Fruit fly (Drosophila melanogaster) whole organism, embryonic: ENCODE measurements around the gene CG8128.

ENCODE experiments used
- Bteb2 ChIP-seq: fragments of 200-800 bp; sonication (Bioruptor generic); optimal IDR thresholded peaks from 2 replicates; lab custom pipeline; 2016; ENCODE audit warnings: missing biosample characterization, missing genetic modification characterization
- CG10462 ChIP-seq: fragments of 200-800 bp; sonication (Bioruptor generic); optimal IDR thresholded peaks from 2 replicates; lab custom pipeline; 2016; ENCODE audit warnings: missing biosample characterization, missing genetic modification characterization
- CG11456 ChIP-seq: fragments of 200-800 bp; sonication (Bioruptor generic); IDR thresholded peaks from 3 replicates; pipeline ENCODE4 v1.3.6; 2022; ENCODE audit warnings: missing biosample characterization, missing genetic modification characterization
- CG12744 ChIP-seq: fragments of 200-800 bp; sonication (Bioruptor generic); optimal IDR thresholded peaks from 2 replicates; lab custom pipeline; 2016; ENCODE audit warnings: missing biosample characterization, missing genetic modification characterization
- CG14667 ChIP-seq: fragments of 200-800 bp; sonication (Bioruptor generic); IDR thresholded peaks from 2 replicates; pipeline ENCODE4 v1.3.6; 2022; ENCODE audit warnings: missing biosample characterization, missing genetic modification characterization
- CG1647 ChIP-seq: fragments of 200-800 bp; sonication (Bioruptor generic); optimal IDR thresholded peaks from 3 replicates; lab custom pipeline; 2016; ENCODE audit warnings: missing biosample characterization, missing genetic modification characterization
- CG16815 ChIP-seq: fragments of 200-800 bp; sonication (Bioruptor generic); optimal IDR thresholded peaks from 3 replicates; lab custom pipeline; 2017; ENCODE audit warnings: missing biosample characterization, mild to moderate bottlenecking, missing genetic modification characterization
- CG17186 ChIP-seq: fragments of 200-800 bp; sonication (Bioruptor generic); optimal IDR thresholded peaks from 3 replicates; lab custom pipeline; 2017; ENCODE audit warnings: missing biosample characterization, missing genetic modification reagents, missing genetic modification characterization
- CG17912 ChIP-seq: fragments of 200-800 bp; sonication (Bioruptor generic); optimal IDR thresholded peaks from 2 replicates; lab custom pipeline; 2018; ENCODE audit warnings: missing biosample characterization, mild to moderate bottlenecking, missing genetic modification characterization
- CG18476 ChIP-seq: fragments of 200-800 bp; sonication (Bioruptor generic); optimal IDR thresholded peaks from 2 replicates; lab custom pipeline; 2016; ENCODE audit warnings: missing biosample characterization, mild to moderate bottlenecking, missing genetic modification characterization
- CG30403 ChIP-seq: fragments of 200-800 bp; sonication (Bioruptor generic); optimal IDR thresholded peaks from 3 replicates; lab custom pipeline; 2016; ENCODE audit warnings: missing biosample characterization, missing genetic modification characterization
- CG4617 ChIP-seq: fragments of 200-800 bp; sonication (Bioruptor generic); optimal IDR thresholded peaks from 3 replicates; lab custom pipeline; 2016; ENCODE audit warnings: missing biosample characterization, missing genetic modification characterization, borderline replicate concordance
- CG4730 ChIP-seq: fragments of 200-800 bp; sonication (Bioruptor generic); IDR thresholded peaks from 2 replicates; pipeline ENCODE4 v1.3.6; 2022; ENCODE audit warnings: missing biosample characterization, missing genetic modification characterization
- CG5953 ChIP-seq: fragments of 200-800 bp; sonication (Bioruptor generic); IDR thresholded peaks from 2 replicates; pipeline ENCODE4 v1.3.6; 2022; ENCODE audit warnings: missing biosample characterization, missing genetic modification characterization
- CG7271 ChIP-seq: fragments of 200-800 bp; sonication (Bioruptor generic); optimal IDR thresholded peaks from 2 replicates; lab custom pipeline; 2018; ENCODE audit warnings: missing biosample characterization, mild to moderate bottlenecking, missing genetic modification characterization, moderate library complexity
- CG7745 ChIP-seq: fragments of 200-800 bp; sonication (Bioruptor generic); optimal IDR thresholded peaks from 2 replicates; lab custom pipeline; 2018; ENCODE audit warnings: missing biosample characterization, mild to moderate bottlenecking, missing genetic modification characterization, moderate library complexity
- CG9817 ChIP-seq: fragments of 200-800 bp; sonication (Bioruptor generic); optimal IDR thresholded peaks from 2 replicates; lab custom pipeline; 2018; ENCODE audit warnings: missing biosample characterization, mild to moderate bottlenecking, missing genetic modification characterization, moderate library complexity
- CG9932 ChIP-seq: fragments of 200-800 bp; sonication (Bioruptor generic); IDR thresholded peaks from 2 replicates; pipeline ENCODE4 v1.3.6; 2022; ENCODE audit warnings: missing biosample characterization, missing genetic modification characterization
- D19A ChIP-seq: fragments of 200-800 bp; optimal IDR thresholded peaks from 3 replicates; lab custom pipeline; 2019; ENCODE audit warnings: missing biosample characterization, mild to moderate bottlenecking, missing genetic modification characterization, moderate library complexity
- D19B ChIP-seq: fragments of 200-800 bp; sonication (Bioruptor generic); optimal IDR thresholded peaks from 2 replicates; lab custom pipeline; 2017; ENCODE audit warnings: missing biosample characterization, mild to moderate bottlenecking, missing genetic modification characterization
- Doc3 ChIP-seq: fragments of 200-800 bp; sonication (Bioruptor generic); IDR thresholded peaks from 3 replicates; pipeline ENCODE4 v1.3.6; 2022; ENCODE audit warnings: missing biosample characterization, missing genetic modification characterization; ENCODE audit not compliant: partially characterized antibody
- Hmr ChIP-seq: fragments of 200-800 bp; sonication (Bioruptor generic); optimal IDR thresholded peaks from 3 replicates; lab custom pipeline; 2017; ENCODE audit warnings: mild to moderate bottlenecking, missing biosample characterization, missing genetic modification reagents, missing genetic modification characterization
- Hr39 ChIP-seq: fragments of >200 bp; optimal IDR thresholded peaks from 2 replicates; lab custom pipeline; 2017
- Mad ChIP-seq: fragments of 200-800 bp; sonication (Bioruptor generic); optimal IDR thresholded peaks from 2 replicates; lab custom pipeline; 2016; ENCODE audit warnings: missing biosample characterization, missing genetic modification characterization
- Nf-YC ChIP-seq: fragments of 200-800 bp; optimal IDR thresholded peaks from 3 replicates; lab custom pipeline; 2019; ENCODE audit warnings: missing biosample characterization, mild to moderate bottlenecking, missing genetic modification characterization, moderate library complexity
- Oaz ChIP-seq: fragments of 200-800 bp; sonication (Bioruptor generic); IDR thresholded peaks from 2 replicates; pipeline ENCODE4 v1.3.6; 2022; ENCODE audit warnings: missing biosample characterization, missing genetic modification characterization
- Side ChIP-seq: fragments of 200-800 bp; sonication (Bioruptor generic); optimal IDR thresholded peaks from 2 replicates; lab custom pipeline; 2016; ENCODE audit warnings: missing biosample characterization, missing genetic modification characterization
- Sin3A ChIP-seq: fragments of >200 bp; optimal IDR thresholded peaks from 2 replicates; lab custom pipeline; 2018
- bigmax ChIP-seq: fragments of 200-800 bp; sonication (Bioruptor generic); optimal IDR thresholded peaks from 2 replicates; lab custom pipeline; 2018; ENCODE audit warnings: missing biosample characterization, mild to moderate bottlenecking, missing genetic modification characterization
- dpn ChIP-seq, 2 experiments: fragments of 200-800 bp; sonication (Bioruptor generic); optimal IDR thresholded peaks; 3 replicates each; lab custom pipeline; 2016; ENCODE audit warnings: missing biosample characterization in 2 of 2, missing genetic modification characterization in 2 of 2
- eve ChIP-seq, 2 experiments: fragments of >200 bp; optimal IDR thresholded peaks; 2 replicates each; lab custom pipeline; 2017; ENCODE audit warnings: missing biosample characterization in 2 of 2, missing genetic modification characterization in 2 of 2
- gsb-n ChIP-seq: fragments of 200-800 bp; sonication (Bioruptor generic); optimal IDR thresholded peaks from 3 replicates; lab custom pipeline; 2018; ENCODE audit warnings: missing biosample characterization, mild to moderate bottlenecking, missing genetic modification characterization
- hkb ChIP-seq, 2 experiments: fragments of 200-800 bp in 1 of 2; fragments of >200 bp in 1 of 2; sonication (Bioruptor generic) in 1 of 2; IDR thresholded peaks in 1 of 2; optimal IDR thresholded peaks in 1 of 2; 2 replicates each; pipeline versions ENCODE4 v1.3.6 to Lab custom; 2017 to 2022; ENCODE audit warnings: missing biosample characterization in 1 of 2, missing genetic modification characterization in 1 of 2
- jigr1 ChIP-seq: fragments of 200-800 bp; sonication (Bioruptor generic); IDR thresholded peaks from 3 replicates; pipeline ENCODE4 v1.3.6; 2022; ENCODE audit warnings: missing biosample characterization, missing genetic modification characterization
- ken ChIP-seq: fragments of 200-800 bp; sonication (Bioruptor generic); IDR thresholded peaks from 3 replicates; pipeline ENCODE4 v1.3.6; 2022; ENCODE audit warnings: missing biosample characterization, missing genetic modification characterization
- lmd ChIP-seq: fragments of 200-800 bp; sonication (Bioruptor generic); IDR thresholded peaks from 2 replicates; pipeline ENCODE4 v1.3.6; 2022; ENCODE audit warnings: missing biosample characterization, missing genetic modification characterization
- mirr ChIP-seq: fragments of 200-800 bp; sonication (Bioruptor generic); optimal IDR thresholded peaks from 3 replicates; lab custom pipeline; 2018; ENCODE audit warnings: missing biosample characterization, mild to moderate bottlenecking, missing genetic modification characterization
- nau ChIP-seq: fragments of 200-800 bp; sonication (Bioruptor generic); optimal IDR thresholded peaks from 3 replicates; lab custom pipeline; 2017; ENCODE audit warnings: missing biosample characterization, mild to moderate bottlenecking, missing genetic modification characterization, missing genetic modification reagents
- nerfin-1 ChIP-seq: fragments of 200-800 bp; sonication (Bioruptor generic); optimal IDR thresholded peaks from 3 replicates; lab custom pipeline; 2019; ENCODE audit warnings: missing biosample characterization, mild to moderate bottlenecking, missing genetic modification characterization, moderate library complexity
- nmo ChIP-seq: fragments of 200-800 bp; sonication (Bioruptor generic); optimal IDR thresholded peaks from 2 replicates; lab custom pipeline; 2018; ENCODE audit warnings: missing biosample characterization, mild to moderate bottlenecking, missing genetic modification characterization, moderate library complexity
- org-1 ChIP-seq: fragments of 200-800 bp; sonication (Bioruptor generic); optimal IDR thresholded peaks from 2 replicates; lab custom pipeline; 2017; ENCODE audit warnings: missing biosample characterization, missing genetic modification characterization
- repo ChIP-seq: fragments of 200-800 bp; sonication (Bioruptor generic); optimal IDR thresholded peaks from 2 replicates; lab custom pipeline; 2016; ENCODE audit warnings: missing biosample characterization, missing genetic modification characterization
- scrt ChIP-seq: fragments of 200-800 bp; sonication (Bioruptor generic); optimal IDR thresholded peaks from 2 replicates; lab custom pipeline; 2018; ENCODE audit warnings: missing biosample characterization, mild to moderate bottlenecking, missing genetic modification characterization, moderate library complexity
- sd ChIP-seq: fragments of 200-800 bp; sonication (Bioruptor generic); optimal IDR thresholded peaks from 3 replicates; lab custom pipeline; 2018; ENCODE audit warnings: missing biosample characterization, mild to moderate bottlenecking, missing genetic modification characterization, moderate library complexity
- sens ChIP-seq: fragments of 200-800 bp; sonication (Bioruptor generic); peaks from one replicate; lab custom pipeline; 2016; ENCODE audit warnings: missing biosample characterization, missing genetic modification characterization
- shn ChIP-seq: fragments of 200-800 bp; sonication (Bioruptor generic); optimal IDR thresholded peaks from 3 replicates; lab custom pipeline; 2016; ENCODE audit warnings: missing biosample characterization, missing genetic modification characterization
- sima ChIP-seq: fragments of 200-800 bp; sonication (Bioruptor generic); optimal IDR thresholded peaks from 2 replicates; lab custom pipeline; 2016; ENCODE audit warnings: missing biosample characterization, missing genetic modification characterization
- tup ChIP-seq: fragments of 200-800 bp; sonication (Bioruptor generic); optimal IDR thresholded peaks from 2 replicates; lab custom pipeline; 2016; ENCODE audit warnings: missing biosample characterization, mild to moderate bottlenecking, missing genetic modification characterization, moderate library complexity
- zfh1 ChIP-seq: fragments of 200-800 bp; sonication (Bioruptor generic); IDR thresholded peaks from 3 replicates; pipeline ENCODE4 v1.3.6; 2022; ENCODE audit warnings: missing biosample characterization, missing genetic modification characterization
- zfh2 ChIP-seq: fragments of 200-800 bp; sonication (Bioruptor generic); optimal IDR thresholded peaks from 2 replicates; lab custom pipeline; 2016; ENCODE audit warnings: missing biosample characterization, missing genetic modification characterization

The CG8128 gene

dm6 chrX:15703720-15704206 is 6.5 kb downstream of the CG8128 start, which contains the start of the genes Pis and Hap40 (continued):
- TF ChIP-seq gsb-n (tag; lab: Kevin White, UChicago) (peak; percentile 45), bigmax (GFP tag; lab: Kevin White, UChicago) (no peak), nmo (peak; percentile 88), repo (GFP tag; lab: Kevin White, UChicago) (no peak), CG5953 (GFP tag; lab: Robert Waterston, UW) (no peak), Hmr (GFP tag; lab: Kevin White, UChicago) (no peak), Mad (GFP tag; lab: Kevin White, UChicago) (peak; percentile 61), Sin3A (lab: Kevin White, UChicago) (peak; percentile 98), lmd (GFP tag; lab: Robert Waterston, UW) (peak; percentile 86), eve (GFP tag; optimal IDR thresholded peaks at IDR 0.05; lab: Kevin White, UChicago) (no peak), zfh2 (GFP tag; lab: Kevin White, UChicago) (peak; percentile 60), D19A (peak; percentile 51), Hr39 (no peak), nerfin-1 (tag; lab: Kevin White, UChicago) (peak; percentile 54), CG4617 (peak; percentile 77), CG7745 (tag; lab: Kevin White, UChicago) (no peak), Side (no peak), CG12744 (GFP tag; lab: Kevin White, UChicago) (peak; percentile 6), CG1647 (GFP tag; lab: Kevin White, UChicago) (peak; percentile 48), CG17186 (GFP tag; lab: Kevin White, UChicago) (peak; percentile 10), sens (GFP tag; lab: Kevin White, UChicago) (peak; percentile 91), CG30403 (GFP tag; lab: Kevin White, UChicago) (peak; percentile 86), nau (GFP tag; lab: Kevin White, UChicago) (no peak), CG14667 (peak; percentile 63), CG16815 (GFP tag; lab: Kevin White, UChicago) (peak; percentile 72), Bteb2 (no peak), zfh1 (GFP tag; lab: Robert Waterston, UW) (peak; percentile 67; the same call in 2 of the 3 replicates), CG9932 (peak; percentile 83), org-1 (GFP tag; lab: Kevin White, UChicago) (no peak), Oaz (GFP tag; lab: Robert Waterston, UW) (0 out of 2 replicates have a peak, but pooled peaks have one; percentile 34), dpn (GFP tag; optimal IDR thresholded peaks at IDR 0.05; lab: Kevin White, UChicago) (peak; percentile 51 to 78), CG10462 (GFP tag; lab: Kevin White, UChicago) (peak; percentile 27), sima (GFP tag; lab: Kevin White, UChicago) (no peak), hkb (optimal IDR thresholded peaks at IDR 0.05; lab: Kevin White, UChicago) (peak; percentile 88), hkb (GFP tag; IDR thresholded peaks at IDR 0.05; lab: Robert Waterston, UW) (no peak), mirr (GFP tag; lab: Kevin White, UChicago) (no peak), CG11456 (GFP tag; lab: Robert Waterston, UW) (peak; percentile 71; the same call in 2 of the 3 replicates), jigr1 (GFP tag; lab: Robert Waterston, UW) (no peak; the same call in 2 of the 3 replicates), tup (GFP tag; lab: Kevin White, UChicago) (no peak), ken (GFP tag; lab: Robert Waterston, UW) (peak; percentile 67; the same call in 2 of the 3 replicates), CG17912 (no peak), shn (peak; percentile 41), CG4730 (GFP tag; lab: Robert Waterston, UW) (peak; percentile 39; the same call in 1 of the 2 replicates), CG9817 (tag; lab: Kevin White, UChicago) (peak; percentile 88), scrt (GFP tag; lab: Kevin White, UChicago) (no peak), CG18476 (peak; percentile 48), CG7271 (tag; lab: Kevin White, UChicago) (no peak), D19B (GFP tag; lab: Kevin White, UChicago) (peak; percentile 29), Nf-YC (peak; percentile 64), sd (peak; percentile 58), Doc3 (no peak)
